Worm (Caenorhabditis elegans): Measurements from ENCODE around the gene lron-1.

lron-1 gene

DNA sequence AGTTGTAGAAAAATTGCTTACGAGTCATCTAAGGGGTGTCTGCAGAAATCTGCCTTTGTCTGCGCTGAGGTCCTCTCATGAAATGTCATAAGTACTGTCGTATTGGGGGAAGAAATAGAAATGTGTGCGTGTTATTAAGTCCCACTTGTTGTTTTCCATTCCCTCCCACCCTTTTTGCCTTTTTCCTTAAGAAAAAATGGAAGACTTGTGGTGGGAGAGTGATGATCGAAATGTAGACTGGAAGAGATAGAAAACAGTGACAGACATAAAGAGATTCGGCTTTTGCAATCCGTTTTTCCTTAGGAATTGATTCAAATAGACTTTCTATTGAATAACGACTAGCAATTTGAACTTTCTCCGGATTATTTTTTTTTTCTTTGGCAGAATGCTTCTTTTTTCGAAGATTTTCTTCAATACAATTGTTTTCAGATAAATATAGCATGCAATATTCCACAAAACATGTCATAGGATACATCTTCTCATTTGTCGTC lies 22.8 kb upstream of the lron-1 start, which contains the start of gene ram-5:
Gene ram-5, plus strand, starts transcription at position 441 of the 491 bp plus-strand sequence.
- TF ChIP-seq elt-1 (tag; optimal IDR thresholded peaks at IDR 0.05) (no peak), R02D3.7 (tag; optimal IDR thresholded peaks at IDR 0.05) (no peak)

ce11 chrX:14556403-14556802 lies 16.1 kb upstream of the lron-1 start:
- TF ChIP-seq sma-9 (GFP tag; optimal IDR thresholded peaks at IDR 0.05) (peak; percentile 23), sma-9 (tag; optimal IDR thresholded peaks at IDR 0.05) (no peak), peb-1 (tag; optimal IDR thresholded peaks at IDR 0.05) (no peak)

DNA sequence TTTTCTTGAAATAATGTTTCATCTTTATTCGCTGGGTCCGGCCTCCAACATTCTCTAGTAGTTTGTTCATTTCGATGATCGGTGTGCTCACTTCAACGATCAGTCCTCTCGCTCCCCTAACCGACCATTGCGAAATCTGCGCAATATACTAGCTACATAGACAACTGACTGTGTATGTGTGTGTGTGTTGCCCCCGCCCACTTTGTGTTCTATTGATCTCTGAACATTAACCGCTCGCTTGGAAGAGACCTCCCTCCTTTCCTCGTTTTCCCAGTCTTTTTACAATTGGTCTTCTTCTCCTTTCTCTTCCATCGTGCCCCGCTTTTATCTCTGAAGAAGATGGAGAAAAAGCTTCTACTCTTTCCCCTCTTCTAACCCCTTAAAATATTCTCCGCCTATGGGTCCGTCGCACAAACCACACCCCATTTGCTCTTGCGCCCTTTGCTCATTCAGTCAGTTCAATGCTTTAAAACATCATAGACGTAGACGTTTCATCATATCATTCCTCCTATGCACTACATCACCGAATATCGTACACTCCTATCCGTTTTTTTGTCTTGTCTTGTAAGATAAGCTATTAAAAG lies 15.1 kb upstream of the lron-1 start:
- TF ChIP-seq nhr-23 (tag; optimal IDR thresholded peaks at IDR 0.05) (no peak), lin-13 (GFP tag; optimal IDR thresholded peaks at IDR 0.05) (peak; percentile 47), ztf-11 (tag; optimal IDR thresholded peaks at IDR 0.05) (no peak), nhr-12 (tag; optimal IDR thresholded peaks at IDR 0.05) (no peak), zag-1 (tag; optimal IDR thresholded peaks at IDR 0.05) (peak; percentile 70), ztf-4 (tag; optimal IDR thresholded peaks at IDR 0.05) (no peak), lsy-2 (tag; optimal IDR thresholded peaks at IDR 0.05) (peak; percentile 20 to 44), nhr-11 (tag; optimal IDR thresholded peaks at IDR 0.05) (no peak), dmd-4 (tag; optimal IDR thresholded peaks at IDR 0.05) (no peak), Y55F3AM.14 (GFP tag; optimal IDR thresholded peaks at IDR 0.05) (peak; percentile 13), nhr-237 (tag; optimal IDR thresholded peaks at IDR 0.05) (no peak), nhr-10 (tag; optimal IDR thresholded peaks at IDR 0.05) (no peak), blmp-1 (tag; optimal IDR thresholded peaks at IDR 0.05; ENCODE audit: insufficient read depth) (no peak), nhr-6 (tag; optimal IDR thresholded peaks at IDR 0.05) (no peak), ceh-16 (tag; optimal IDR thresholded peaks at IDR 0.05) (no peak), unc-62 (GFP tag; optimal IDR thresholded peaks at IDR 0.05) (no peak), sma-9 (GFP tag; optimal IDR thresholded peaks at IDR 0.05) (peak; percentile 97), sma-9 (tag; optimal IDR thresholded peaks at IDR 0.05) (no peak), nhr-129 (tag; optimal IDR thresholded peaks at IDR 0.05) (peak; percentile 77), mdl-1 (tag; optimal IDR thresholded peaks at IDR 0.05) (peak; percentile 28 to 52), elt-1 (tag; optimal IDR thresholded peaks at IDR 0.05) (no peak), C34F6.9 (tag; optimal IDR thresholded peaks at IDR 0.05) (peak; percentile 42), unc-55 (GFP tag; optimal IDR thresholded peaks at IDR 0.05) (peak; percentile 28), sma-3 (GFP tag; optimal IDR thresholded peaks at IDR 0.05) (no peak), nhr-77 (tag; optimal IDR thresholded peaks at IDR 0.05) (no peak), snpc-4 (tag; optimal IDR thresholded peaks at IDR 0.05) (peak; percentile 28), mab-5 (tag; optimal IDR thresholded peaks at IDR 0.05) (no peak), aly-2 (tag; optimal IDR thresholded peaks at IDR 0.05) (no peak), lin-11 (tag; optimal IDR thresholded peaks at IDR 0.05) (no peak), sem-4 (tag; optimal IDR thresholded peaks at IDR 0.05) (peak; percentile 52), skn-1 (tag; optimal IDR thresholded peaks at IDR 0.05) (no peak), F13H6.1 (tag; optimal IDR thresholded peaks at IDR 0.05) (peak; percentile 66), peb-1 (tag; optimal IDR thresholded peaks at IDR 0.05) (no peak), nhr-25 (tag; optimal IDR thresholded peaks at IDR 0.05) (no peak)

ce11 chrX:14557936-14558554 lies 14.5 kb upstream of the lron-1 start, which contains the start of gene nhr-3:
Gene nhr-3, plus strand, starts transcription at chrX:14558504.
- TF ChIP-seq unc-39 (tag; optimal IDR thresholded peaks at IDR 0.05) (no peak), nhr-237 (tag; optimal IDR thresholded peaks at IDR 0.05) (no peak), nhr-25 (tag; optimal IDR thresholded peaks at IDR 0.05) (peak; percentile 37), nhr-129 (tag; optimal IDR thresholded peaks at IDR 0.05) (peak; percentile 2), blmp-1 (tag; optimal IDR thresholded peaks at IDR 0.05; ENCODE audit: insufficient read depth) (peak; percentile 79), crh-2 (tag; optimal IDR thresholded peaks at IDR 0.05) (peak; percentile 49), fos-1 (tag; optimal IDR thresholded peaks at IDR 0.05) (peak; percentile 13), sma-9 (GFP tag; optimal IDR thresholded peaks at IDR 0.05) (peak; percentile 47), sma-9 (tag; optimal IDR thresholded peaks at IDR 0.05) (no peak), zag-1 (tag; optimal IDR thresholded peaks at IDR 0.05) (no peak), sma-3 (GFP tag; optimal IDR thresholded peaks at IDR 0.05) (peak; percentile 60), ztf-4 (tag; optimal IDR thresholded peaks at IDR 0.05) (no peak), nhr-6 (tag; optimal IDR thresholded peaks at IDR 0.05) (peak; percentile 22), R02D3.7 (tag; optimal IDR thresholded peaks at IDR 0.05) (no peak)

Data from whole organism, L2 larva.